Fruit fly (Drosophila melanogaster) whole organism, embryonic: ENCODE data around the gene CG33258.

Experiments used
- Aef1 ChIP-seq: fragments of 200-800 bp; sonication (Bioruptor generic); IDR thresholded peaks from 3 replicates; pipeline ENCODE4 v1.3.6; 2022; ENCODE audit warnings: missing biosample characterization, missing genetic modification characterization
- Asciz ChIP-seq: fragments of 200-800 bp; sonication (Bioruptor generic); optimal IDR thresholded peaks from 2 replicates; lab custom pipeline; 2017; ENCODE audit warnings: missing biosample characterization, mild to moderate bottlenecking, missing genetic modification characterization, missing genetic modification reagents
- B-H2 ChIP-seq: fragments of 200-800 bp; sonication (Bioruptor generic); optimal IDR thresholded peaks from 2 replicates; lab custom pipeline; 2018; ENCODE audit warnings: missing biosample characterization, mild to moderate bottlenecking, missing genetic modification characterization
- CG10274 ChIP-seq: fragments of 200-800 bp; sonication (Bioruptor generic); optimal IDR thresholded peaks from 3 replicates; lab custom pipeline; 2017; ENCODE audit warnings: missing biosample characterization, mild to moderate bottlenecking, missing genetic modification characterization
- CG10543 ChIP-seq: fragments of 200-800 bp; sonication (Bioruptor generic); optimal IDR thresholded peaks from 3 replicates; lab custom pipeline; 2017; ENCODE audit warnings: missing biosample characterization, mild to moderate bottlenecking, missing genetic modification characterization, moderate library complexity
- CG11456 ChIP-seq: fragments of 200-800 bp; sonication (Bioruptor generic); IDR thresholded peaks from 3 replicates; pipeline ENCODE4 v1.3.6; 2022; ENCODE audit warnings: missing biosample characterization, missing genetic modification characterization
- CG11504 ChIP-seq: fragments of 200-800 bp; sonication (Bioruptor generic); optimal IDR thresholded peaks from 3 replicates; lab custom pipeline; 2019; ENCODE audit warnings: missing biosample characterization, mild to moderate bottlenecking, missing genetic modification characterization, moderate library complexity
- CG12071 ChIP-seq: fragments of 200-800 bp; sonication (Bioruptor generic); optimal IDR thresholded peaks from 3 replicates; lab custom pipeline; 2018; ENCODE audit warnings: missing biosample characterization, mild to moderate bottlenecking, missing genetic modification characterization
- CG12219 ChIP-seq: fragments of 200-800 bp; sonication (Bioruptor generic); optimal IDR thresholded peaks from 3 replicates; lab custom pipeline; 2018; ENCODE audit warnings: missing biosample characterization, mild to moderate bottlenecking, missing genetic modification characterization
- CG12769 ChIP-seq: fragments of 200-800 bp; sonication (Bioruptor generic); optimal IDR thresholded peaks from 2 replicates; lab custom pipeline; 2019; ENCODE audit warnings: missing biosample characterization, mild to moderate bottlenecking, missing genetic modification characterization, moderate library complexity
- CG13296 ChIP-seq: fragments of 200-800 bp; sonication (Bioruptor generic); optimal IDR thresholded peaks from 3 replicates; lab custom pipeline; 2018; ENCODE audit warnings: missing biosample characterization, mild to moderate bottlenecking, missing genetic modification characterization
- CG14014 ChIP-seq: fragments of 200-800 bp; sonication (Bioruptor generic); IDR thresholded peaks from 2 replicates; pipeline ENCODE4 v1.3.6; 2022; ENCODE audit warnings: missing biosample characterization, missing genetic modification characterization
- CG14050 ChIP-seq: fragments of 200-800 bp; sonication (Bioruptor generic); IDR thresholded peaks from 3 replicates; pipeline ENCODE4 v1.3.6; 2022; ENCODE audit warnings: missing biosample characterization, missing genetic modification characterization
- CG15011 ChIP-seq: fragments of 200-800 bp; sonication (Bioruptor generic); optimal IDR thresholded peaks from 3 replicates; lab custom pipeline; 2018; ENCODE audit warnings: missing biosample characterization, mild to moderate bottlenecking, missing genetic modification characterization
- CG1603 ChIP-seq: fragments of 200-800 bp; sonication (Bioruptor generic); optimal IDR thresholded peaks from 2 replicates; lab custom pipeline; 2019; ENCODE audit warnings: missing biosample characterization, mild to moderate bottlenecking, missing genetic modification characterization, moderate library complexity
- CG1647 ChIP-seq: fragments of 200-800 bp; sonication (Bioruptor generic); optimal IDR thresholded peaks from 3 replicates; lab custom pipeline; 2016; ENCODE audit warnings: missing biosample characterization, missing genetic modification characterization
- CG17328 ChIP-seq: fragments of 200-800 bp; sonication (Bioruptor generic); IDR thresholded peaks from 2 replicates; pipeline ENCODE4 v1.3.6; 2022; ENCODE audit warnings: missing biosample characterization, missing genetic modification characterization
- CG18619 ChIP-seq: fragments of 200-800 bp; sonication (Bioruptor generic); optimal IDR thresholded peaks from 3 replicates; lab custom pipeline; 2017; ENCODE audit warnings: missing biosample characterization, mild to moderate bottlenecking, missing genetic modification characterization
- CG2678 ChIP-seq: fragments of 200-800 bp; sonication (Bioruptor generic); optimal IDR thresholded peaks from 3 replicates; lab custom pipeline; 2019; ENCODE audit warnings: missing biosample characterization, mild to moderate bottlenecking, missing genetic modification characterization, moderate library complexity
- CG30431 ChIP-seq: fragments of 200-800 bp; sonication (Bioruptor generic); optimal IDR thresholded peaks from 2 replicates; lab custom pipeline; 2017; ENCODE audit warnings: missing biosample characterization, missing genetic modification characterization
- CG3281 ChIP-seq: fragments of 200-800 bp; sonication (Bioruptor generic); optimal IDR thresholded peaks from 3 replicates; lab custom pipeline; 2017; ENCODE audit warnings: missing biosample characterization, mild to moderate bottlenecking, missing genetic modification characterization
- CG6689 ChIP-seq: fragments of 200-800 bp; sonication (Bioruptor generic); IDR thresholded peaks from 2 replicates; pipeline ENCODE4 v1.3.6; 2022; ENCODE audit warnings: missing biosample characterization, missing genetic modification characterization
- CG8290 ChIP-seq, 3 experiments: fragments of 200-800 bp; sonication (Bioruptor generic); optimal IDR thresholded peaks; 2 replicates each; lab custom pipeline; 2016 to 2019; ENCODE audit warnings: missing biosample characterization in 3 of 3, missing genetic modification characterization in 3 of 3, mild to moderate bottlenecking in 2 of 3, moderate library complexity in 1 of 3
- Chrac-16 ChIP-seq: fragments of 200-800 bp; sonication (Bioruptor generic); optimal IDR thresholded peaks from 3 replicates; lab custom pipeline; 2016; ENCODE audit warnings: missing biosample characterization, missing genetic modification characterization
- CoRest ChIP-seq: fragments of 200-800 bp; sonication (Bioruptor generic); optimal IDR thresholded peaks from 3 replicates; lab custom pipeline; 2018; ENCODE audit warnings: missing biosample characterization, mild to moderate bottlenecking, missing genetic modification characterization, moderate library complexity
- Dek ChIP-seq: fragments of 200-800 bp; sonication (Bioruptor generic); optimal IDR thresholded peaks from 3 replicates; lab custom pipeline; 2019; ENCODE audit warnings: missing biosample characterization, mild to moderate bottlenecking, missing genetic modification characterization, moderate library complexity
- Gsc ChIP-seq: fragments of 200-800 bp; sonication (Bioruptor generic); IDR thresholded peaks from 2 replicates; pipeline ENCODE4 v1.3.6; 2022; ENCODE audit warnings: missing biosample characterization, missing genetic modification characterization
- H2.0 ChIP-seq: fragments of 200-800 bp; sonication (Bioruptor generic); IDR thresholded peaks from 2 replicates; pipeline ENCODE4 v1.3.6; 2022; ENCODE audit warnings: missing biosample characterization, missing genetic modification characterization
- Hr3 ChIP-seq: fragments of 200-800 bp; sonication (Bioruptor generic); optimal IDR thresholded peaks from 3 replicates; lab custom pipeline; 2016; ENCODE audit warnings: missing biosample characterization, missing genetic modification characterization
- Hr51 ChIP-seq, 2 experiments: fragments of 200-800 bp; sonication (Bioruptor generic); optimal IDR thresholded peaks; 2 replicates in 1 of 2; 3 replicates in 1 of 2; lab custom pipeline; 2016 to 2018; ENCODE audit warnings: missing biosample characterization in 2 of 2, missing genetic modification characterization in 2 of 2, mild to moderate bottlenecking in 1 of 2, moderate library complexity in 1 of 2
- Hsf ChIP-seq: fragments of 200-800 bp; sonication (Bioruptor generic); optimal IDR thresholded peaks from 3 replicates; lab custom pipeline; 2016; ENCODE audit warnings: missing biosample characterization, missing genetic modification characterization
- Jarid2 ChIP-seq: fragments of 200-800 bp; sonication (Bioruptor generic); optimal IDR thresholded peaks from 3 replicates; lab custom pipeline; 2017; ENCODE audit warnings: mild to moderate bottlenecking, missing biosample characterization, missing genetic modification reagents, missing genetic modification characterization
- Nf-YC ChIP-seq: fragments of 200-800 bp; optimal IDR thresholded peaks from 3 replicates; lab custom pipeline; 2019; ENCODE audit warnings: missing biosample characterization, mild to moderate bottlenecking, missing genetic modification characterization, moderate library complexity
- Opbp ChIP-seq: fragments of 200-800 bp; sonication (Bioruptor generic); IDR thresholded peaks from 3 replicates; pipeline ENCODE4 v1.3.6; 2022; ENCODE audit warnings: missing biosample characterization, missing genetic modification characterization; ENCODE audit not compliant: partially characterized antibody
- ato ChIP-seq: fragments of 200-800 bp; sonication (Bioruptor generic); IDR thresholded peaks from 2 replicates; pipeline ENCODE4 v1.3.6; 2022; ENCODE audit warnings: missing biosample characterization, missing genetic modification characterization; ENCODE audit not compliant: partially characterized antibody
- bab2 ChIP-seq: fragments of 200-800 bp; sonication (Bioruptor generic); optimal IDR thresholded peaks from 2 replicates; lab custom pipeline; 2016; ENCODE audit warnings: missing biosample characterization, missing genetic modification characterization
- bsh ChIP-seq, 2 experiments: fragments of 200-800 bp; sonication (Bioruptor generic); optimal IDR thresholded peaks; 2 replicates each; lab custom pipeline; 2017 to 2018; ENCODE audit warnings: mild to moderate bottlenecking in 2 of 2, missing biosample characterization in 2 of 2, missing genetic modification characterization in 2 of 2, moderate library complexity in 1 of 2
- crc ChIP-seq: fragments of 200-800 bp; sonication (Bioruptor generic); optimal IDR thresholded peaks from 2 replicates; lab custom pipeline; 2016; ENCODE audit warnings: missing biosample characterization, missing genetic modification characterization
- fd64A ChIP-seq: fragments of 200-800 bp; sonication (Bioruptor generic); optimal IDR thresholded peaks from 3 replicates; lab custom pipeline; 2018; ENCODE audit warnings: missing biosample characterization, mild to moderate bottlenecking, missing genetic modification characterization
- gem ChIP-seq: fragments of 200-800 bp; sonication (Bioruptor generic); optimal IDR thresholded peaks from 2 replicates; lab custom pipeline; 2019; ENCODE audit warnings: missing biosample characterization, mild to moderate bottlenecking, missing genetic modification characterization, moderate library complexity
- gsb ChIP-seq: fragments of 200-800 bp; sonication (Bioruptor generic); IDR thresholded peaks from 2 replicates; pipeline ENCODE4 v1.3.6; 2022; ENCODE audit warnings: missing biosample characterization, missing genetic modification characterization
- her ChIP-seq: fragments of 200-800 bp; sonication (Bioruptor generic); optimal IDR thresholded peaks from 2 replicates; lab custom pipeline; 2016; ENCODE audit warnings: missing biosample characterization, missing genetic modification characterization
- onecut ChIP-seq: fragments of 200-800 bp; sonication (Bioruptor generic); IDR thresholded peaks from 2 replicates; pipeline ENCODE4 v1.3.6; 2022; ENCODE audit warnings: missing biosample characterization, missing genetic modification characterization
- pita ChIP-seq: fragments of 200-800 bp; sonication (Bioruptor generic); optimal IDR thresholded peaks from 2 replicates; lab custom pipeline; 2017; ENCODE audit warnings: missing biosample characterization, mild to moderate bottlenecking, missing genetic modification characterization
- slou ChIP-seq: fragments of 200-800 bp; sonication (Bioruptor generic); optimal IDR thresholded peaks from 3 replicates; lab custom pipeline; 2016; ENCODE audit warnings: missing biosample characterization, missing genetic modification characterization
- tgo ChIP-seq: fragments of 200-800 bp; sonication (Bioruptor generic); IDR thresholded peaks from 3 replicates; pipeline ENCODE4 v1.3.6; 2022; ENCODE audit warnings: missing biosample characterization, missing genetic modification characterization
- toy ChIP-seq: fragments of 200-800 bp; sonication (Bioruptor generic); IDR thresholded peaks from 2 replicates; pipeline ENCODE4 v1.3.6; 2022; ENCODE audit warnings: missing biosample characterization, missing genetic modification characterization
- trh ChIP-seq: fragments of 200-800 bp; sonication (Bioruptor generic); optimal IDR thresholded peaks from 2 replicates; lab custom pipeline; 2016; ENCODE audit warnings: missing biosample characterization, missing genetic modification characterization
- tx ChIP-seq: fragments of 200-800 bp; sonication (Bioruptor generic); optimal IDR thresholded peaks from 2 replicates; lab custom pipeline; 2016; ENCODE audit warnings: missing biosample characterization, missing genetic modification characterization

CG33258 gene

dm6 chr3L:16048086-16048485 is 34.3 kb upstream of the CG33258 start (continued):
- TF ChIP-seq CG12219 (GFP tag; lab: Kevin White, UChicago) (peak; percentile 43), Hsf (peak; percentile 32), Hr3 (GFP tag; lab: Kevin White, UChicago) (peak; percentile 25), onecut (GFP tag; lab: Robert Waterston, UW) (0 out of 2 replicates have a peak, but pooled peaks have one; percentile 28), H2.0 (GFP tag; lab: Robert Waterston, UW) (peak; percentile 59; the same call in 1 of the 2 replicates), her (GFP tag; lab: Kevin White, UChicago) (peak; percentile 17), CG12769 (peak; percentile 72), Jarid2 (GFP tag; lab: Kevin White, UChicago) (no peak), Opbp (GFP tag; lab: Robert Waterston, UW) (no peak), trh (GFP tag; lab: Kevin White, UChicago) (no peak), Asciz (GFP tag; lab: Kevin White, UChicago) (no peak), CG15011 (GFP tag; lab: Kevin White, UChicago) (peak; percentile 29), CG13296 (peak; percentile 64), bsh (GFP tag; optimal IDR thresholded peaks at IDR 0.05; lab: Kevin White, UChicago) (peak in 1 of 2 experiments; percentile 18), toy (GFP tag; lab: Robert Waterston, UW) (0 out of 2 replicates have a peak, but pooled peaks have one; percentile 6), Aef1 (GFP tag; lab: Robert Waterston, UW) (peak; percentile 55), B-H2 (GFP tag; lab: Kevin White, UChicago) (peak; percentile 7), CG10274 (peak; percentile 12), CG1647 (GFP tag; lab: Kevin White, UChicago) (no peak), Hr51 (GFP tag; optimal IDR thresholded peaks at IDR 0.05; lab: Kevin White, UChicago) (peak; percentile 50 to 54), Nf-YC (peak; percentile 44), CG8290 (GFP tag; optimal IDR thresholded peaks at IDR 0.05; lab: Kevin White, UChicago) (no peak), CG8290 (tag; optimal IDR thresholded peaks at IDR 0.05; lab: Kevin White, UChicago) (peak in 1 of 2 experiments; percentile 72), Chrac-16 (peak; percentile 38), crc (GFP tag; lab: Kevin White, UChicago) (peak; percentile 7), tgo (GFP tag; lab: Robert Waterston, UW) (peak; percentile 62; the same call in 2 of the 3 replicates), fd64A (no peak), CG12071 (GFP tag; lab: Kevin White, UChicago) (peak; percentile 23), CG18619 (GFP tag; lab: Kevin White, UChicago) (peak; percentile 10), CG11456 (GFP tag; lab: Robert Waterston, UW) (0 out of 3 replicates have a peak, but pooled peaks have one; percentile 63), CG14050 (GFP tag; lab: Robert Waterston, UW) (peak; percentile 25; the same call in 1 of the 3 replicates), pita (GFP tag; lab: Kevin White, UChicago) (no peak), CG10543 (GFP tag; lab: Kevin White, UChicago) (peak; percentile 82), gem (tag; lab: Kevin White, UChicago) (peak; percentile 56), bab2 (peak; percentile 54), CG11504 (peak; percentile 46), CG3281 (GFP tag; lab: Kevin White, UChicago) (peak; percentile 66), CoRest (tag; lab: Kevin White, UChicago) (peak; percentile 43), CG1603 (tag; lab: Kevin White, UChicago) (peak; percentile 16), CG6689 (peak; percentile 48; the same call in 1 of the 2 replicates), CG14014 (GFP tag; lab: Robert Waterston, UW) (peak; percentile 71), CG30431 (GFP tag; lab: Kevin White, UChicago) (peak; percentile 20), tx (peak; percentile 40), slou (GFP tag; lab: Kevin White, UChicago) (no peak), ato (GFP tag; lab: Robert Waterston, UW) (no peak), CG17328 (GFP tag; lab: Robert Waterston, UW) (peak; percentile 21; the same call in 1 of the 2 replicates), gsb (GFP tag; lab: Robert Waterston, UW) (peak; percentile 58), Dek (tag; lab: Kevin White, UChicago) (peak; percentile 48), Gsc (no peak), CG2678 (tag; lab: Kevin White, UChicago) (peak; percentile 59)
